Fruit fly (Drosophila melanogaster) whole organism, embryonic: ENCODE results near the gene twe.

ENCODE experiments used
- Ada2b ChIP-seq: fragments of 200-800 bp; sonication (Bioruptor generic); IDR thresholded peaks from 2 replicates; pipeline ENCODE4 v1.3.6; 2022; ENCODE audit warnings: missing biosample characterization, missing genetic modification characterization
- Bgb ChIP-seq: fragments of 200-800 bp; sonication (Bioruptor generic); IDR thresholded peaks from 2 replicates; pipeline ENCODE4 v1.3.6; 2022; ENCODE audit warnings: missing biosample characterization, missing genetic modification characterization; ENCODE audit not compliant: partially characterized antibody
- Bteb2 ChIP-seq: fragments of 200-800 bp; sonication (Bioruptor generic); optimal IDR thresholded peaks from 2 replicates; lab custom pipeline; 2016; ENCODE audit warnings: missing biosample characterization, missing genetic modification characterization
- CG10267 ChIP-seq: fragments of 200-800 bp; sonication (Bioruptor generic); optimal IDR thresholded peaks from 2 replicates; lab custom pipeline; 2018; ENCODE audit warnings: missing biosample characterization, mild to moderate bottlenecking, missing genetic modification characterization, moderate library complexity
- CG10959 ChIP-seq: fragments of 200-800 bp; sonication (Bioruptor generic); IDR thresholded peaks from 2 replicates; pipeline ENCODE4 v1.3.6; 2022; ENCODE audit warnings: missing biosample characterization, missing genetic modification characterization
- CG11093 ChIP-seq: fragments of 200-800 bp; sonication (Bioruptor generic); IDR thresholded peaks from 3 replicates; pipeline ENCODE4 v1.3.6; 2022; ENCODE audit warnings: missing biosample characterization, missing genetic modification characterization
- CG12104 ChIP-seq: fragments of 200-800 bp; sonication (Bioruptor generic); optimal IDR thresholded peaks from 3 replicates; lab custom pipeline; 2016; ENCODE audit warnings: missing biosample characterization, missing genetic modification characterization
- CG17186 ChIP-seq: fragments of 200-800 bp; sonication (Bioruptor generic); optimal IDR thresholded peaks from 3 replicates; lab custom pipeline; 2017; ENCODE audit warnings: missing biosample characterization, missing genetic modification reagents, missing genetic modification characterization
- CG1832 ChIP-seq: fragments of 200-800 bp; sonication (Bioruptor generic); optimal IDR thresholded peaks from 2 replicates; lab custom pipeline; 2017; ENCODE audit warnings: missing biosample characterization, mild to moderate bottlenecking, missing genetic modification characterization, inconsistent platforms
- CG18764 ChIP-seq: fragments of 200-800 bp; sonication (Bioruptor generic); optimal IDR thresholded peaks from 3 replicates; lab custom pipeline; 2016; ENCODE audit warnings: missing biosample characterization, missing genetic modification characterization
- CG2116 ChIP-seq: fragments of 200-800 bp; sonication (Bioruptor generic); optimal IDR thresholded peaks from 3 replicates; lab custom pipeline; 2018; ENCODE audit warnings: missing biosample characterization, mild to moderate bottlenecking, missing genetic modification characterization
- CG30020 ChIP-seq: fragments of 200-800 bp; optimal IDR thresholded peaks from 2 replicates; lab custom pipeline; 2019; ENCODE audit warnings: missing biosample characterization, mild to moderate bottlenecking, missing genetic modification characterization, moderate library complexity
- CG7556 ChIP-seq: fragments of 200-800 bp; sonication (Bioruptor generic); optimal IDR thresholded peaks from 2 replicates; lab custom pipeline; 2017; ENCODE audit warnings: missing biosample characterization, mild to moderate bottlenecking, missing genetic modification characterization
- CG7786 ChIP-seq: fragments of 200-800 bp; sonication (Bioruptor generic); optimal IDR thresholded peaks from 2 replicates; lab custom pipeline; 2016; ENCODE audit warnings: missing biosample characterization, missing genetic modification characterization
- Chrac-16 ChIP-seq: fragments of 200-800 bp; sonication (Bioruptor generic); optimal IDR thresholded peaks from 3 replicates; lab custom pipeline; 2016; ENCODE audit warnings: missing biosample characterization, missing genetic modification characterization
- CoRest ChIP-seq: fragments of 200-800 bp; sonication (Bioruptor generic); optimal IDR thresholded peaks from 3 replicates; lab custom pipeline; 2018; ENCODE audit warnings: missing biosample characterization, mild to moderate bottlenecking, missing genetic modification characterization, moderate library complexity
- D19B ChIP-seq: fragments of 200-800 bp; sonication (Bioruptor generic); optimal IDR thresholded peaks from 2 replicates; lab custom pipeline; 2017; ENCODE audit warnings: missing biosample characterization, mild to moderate bottlenecking, missing genetic modification characterization
- Dip2 ChIP-seq: fragments of 200-800 bp; sonication (Bioruptor generic); IDR thresholded peaks from 2 replicates; pipeline ENCODE4 v1.3.6; 2022; ENCODE audit warnings: missing biosample characterization, missing genetic modification characterization
- Hand ChIP-seq: fragments of 200-800 bp; sonication (Bioruptor generic); optimal IDR thresholded peaks from 2 replicates; lab custom pipeline; 2017; ENCODE audit warnings: mild to moderate bottlenecking, missing biosample characterization, missing genetic modification reagents, missing genetic modification characterization
- Mad ChIP-seq: fragments of 200-800 bp; sonication (Bioruptor generic); optimal IDR thresholded peaks from 2 replicates; lab custom pipeline; 2016; ENCODE audit warnings: missing biosample characterization, missing genetic modification characterization
- NC2β ChIP-seq: fragments of 200-800 bp; sonication (Bioruptor generic); optimal IDR thresholded peaks from 2 replicates; lab custom pipeline; 2016; ENCODE audit warnings: missing biosample characterization, missing genetic modification characterization
- NFAT ChIP-seq: fragments of 200-800 bp; sonication (Bioruptor generic); IDR thresholded peaks from 2 replicates; pipeline ENCODE4 v1.3.6; 2022; ENCODE audit warnings: missing biosample characterization, missing genetic modification characterization
- Opbp ChIP-seq: fragments of 200-800 bp; sonication (Bioruptor generic); IDR thresholded peaks from 3 replicates; pipeline ENCODE4 v1.3.6; 2022; ENCODE audit warnings: missing biosample characterization, missing genetic modification characterization; ENCODE audit not compliant: partially characterized antibody
- Optix ChIP-seq: fragments of 200-800 bp; sonication (Bioruptor generic); IDR thresholded peaks from 3 replicates; pipeline ENCODE4 v1.3.6; 2022; ENCODE audit warnings: missing biosample characterization, missing genetic modification characterization
- Ravus ChIP-seq: fragments of 200-800 bp; sonication (Bioruptor generic); IDR thresholded peaks from 2 replicates; pipeline ENCODE4 v1.3.6; 2022; ENCODE audit warnings: missing biosample characterization, missing genetic modification characterization
- Rfx ChIP-seq: fragments of 200-800 bp; sonication (Bioruptor generic); IDR thresholded peaks from 2 replicates; pipeline ENCODE4 v1.3.6; 2022; ENCODE audit warnings: missing biosample characterization, missing genetic modification characterization
- da ChIP-seq: fragments of 200-800 bp; sonication (Bioruptor generic); optimal IDR thresholded peaks from 2 replicates; lab custom pipeline; 2016; ENCODE audit warnings: missing biosample characterization, missing genetic modification characterization
- danr ChIP-seq: fragments of 200-800 bp; sonication (Bioruptor generic); IDR thresholded peaks from 2 replicates; pipeline ENCODE4 v1.3.6; 2022; ENCODE audit warnings: missing biosample characterization, missing genetic modification characterization
- exex ChIP-seq: fragments of 200-800 bp; sonication (Bioruptor generic); optimal IDR thresholded peaks from 4 replicates; lab custom pipeline; 2018; ENCODE audit warnings: missing biosample characterization, mild to moderate bottlenecking, missing genetic modification characterization, moderate library complexity
- fd96Cb ChIP-seq: fragments of 200-800 bp; sonication (Bioruptor generic); optimal IDR thresholded peaks from 2 replicates; lab custom pipeline; 2018; ENCODE audit warnings: missing biosample characterization, mild to moderate bottlenecking, missing genetic modification characterization, moderate library complexity
- gro ChIP-seq: fragments of 200-800 bp; sonication (Bioruptor generic); optimal IDR thresholded peaks from 2 replicates; lab custom pipeline; 2016; ENCODE audit warnings: missing biosample characterization, missing genetic modification characterization
- gsb ChIP-seq: fragments of 200-800 bp; sonication (Bioruptor generic); IDR thresholded peaks from 2 replicates; pipeline ENCODE4 v1.3.6; 2022; ENCODE audit warnings: missing biosample characterization, missing genetic modification characterization
- gsb-n ChIP-seq: fragments of 200-800 bp; sonication (Bioruptor generic); optimal IDR thresholded peaks from 3 replicates; lab custom pipeline; 2018; ENCODE audit warnings: missing biosample characterization, mild to moderate bottlenecking, missing genetic modification characterization
- gt ChIP-seq: fragments of 200-800 bp; sonication (Bioruptor generic); IDR thresholded peaks from 2 replicates; pipeline ENCODE4 v1.3.6; 2022; ENCODE audit warnings: missing biosample characterization, missing genetic modification characterization
- ken ChIP-seq: fragments of 200-800 bp; sonication (Bioruptor generic); IDR thresholded peaks from 3 replicates; pipeline ENCODE4 v1.3.6; 2022; ENCODE audit warnings: missing biosample characterization, missing genetic modification characterization
- kni ChIP-seq: fragments of 200-800 bp; sonication (Bioruptor generic); optimal IDR thresholded peaks from 3 replicates; lab custom pipeline; 2017; ENCODE audit warnings: mild to moderate bottlenecking, missing biosample characterization, missing genetic modification reagents, missing genetic modification characterization
- lbe ChIP-seq: fragments of 200-800 bp; sonication (Bioruptor generic); optimal IDR thresholded peaks from 2 replicates; lab custom pipeline; 2016; ENCODE audit warnings: missing biosample characterization, mild to moderate bottlenecking, missing genetic modification characterization
- lola ChIP-seq, 3 experiments: fragments of >200 bp in 2 of 3; fragments of 200-800 bp in 1 of 3; sonication (Bioruptor generic) in 1 of 3; optimal IDR thresholded peaks; 2 replicates each; lab custom pipeline; 2017 to 2019; ENCODE audit warnings: missing biosample characterization in 3 of 3, missing genetic modification characterization in 3 of 3, mild to moderate bottlenecking in 1 of 3, moderate library complexity in 1 of 3
- mirr ChIP-seq: fragments of 200-800 bp; sonication (Bioruptor generic); optimal IDR thresholded peaks from 3 replicates; lab custom pipeline; 2018; ENCODE audit warnings: missing biosample characterization, mild to moderate bottlenecking, missing genetic modification characterization
- nmo ChIP-seq: fragments of 200-800 bp; sonication (Bioruptor generic); optimal IDR thresholded peaks from 2 replicates; lab custom pipeline; 2018; ENCODE audit warnings: missing biosample characterization, mild to moderate bottlenecking, missing genetic modification characterization, moderate library complexity
- peb ChIP-seq: fragments of 200-800 bp; sonication (Bioruptor generic); IDR thresholded peaks from 2 replicates; pipeline ENCODE4 v1.3.6; 2022; ENCODE audit warnings: missing biosample characterization, missing genetic modification characterization
- rib ChIP-seq: fragments of 200-800 bp; sonication (Bioruptor generic); IDR thresholded peaks from 2 replicates; pipeline ENCODE4 v1.3.6; 2022; ENCODE audit warnings: missing biosample characterization, missing genetic modification characterization
- shn ChIP-seq: fragments of 200-800 bp; sonication (Bioruptor generic); optimal IDR thresholded peaks from 3 replicates; lab custom pipeline; 2016; ENCODE audit warnings: missing biosample characterization, missing genetic modification characterization
- slou ChIP-seq: fragments of 200-800 bp; sonication (Bioruptor generic); optimal IDR thresholded peaks from 3 replicates; lab custom pipeline; 2016; ENCODE audit warnings: missing biosample characterization, missing genetic modification characterization
- sna ChIP-seq: fragments of 200-800 bp; sonication (Bioruptor generic); IDR thresholded peaks from 2 replicates; pipeline ENCODE4 v1.3.6; 2022; ENCODE audit warnings: missing biosample characterization, missing genetic modification characterization; ENCODE audit not compliant: partially characterized antibody
- so ChIP-seq: fragments of 200-800 bp; sonication (Bioruptor generic); IDR thresholded peaks from 3 replicates; pipeline ENCODE4 v1.3.6; 2022; ENCODE audit warnings: missing biosample characterization, missing genetic modification characterization
- sug ChIP-seq: fragments of 200-800 bp; optimal IDR thresholded peaks from 2 replicates; lab custom pipeline; 2019; ENCODE audit warnings: missing biosample characterization, mild to moderate bottlenecking, missing genetic modification characterization, moderate library complexity
- tio ChIP-seq: fragments of 200-800 bp; sonication (Bioruptor generic); optimal IDR thresholded peaks from 2 replicates; lab custom pipeline; 2017; ENCODE audit warnings: missing biosample characterization, missing genetic modification characterization, inconsistent platforms
- unc-4 ChIP-seq: fragments of 200-800 bp; sonication (Bioruptor generic); IDR thresholded peaks from 2 replicates; pipeline ENCODE4 v1.3.6; 2022; ENCODE audit warnings: missing biosample characterization, missing genetic modification characterization; ENCODE audit not compliant: partially characterized antibody
- usp ChIP-seq: fragments of >200 bp; optimal IDR thresholded peaks from 2 replicates; lab custom pipeline; 2017; ENCODE audit warnings: missing biosample characterization, missing genetic modification characterization

twe gene

DNA sequence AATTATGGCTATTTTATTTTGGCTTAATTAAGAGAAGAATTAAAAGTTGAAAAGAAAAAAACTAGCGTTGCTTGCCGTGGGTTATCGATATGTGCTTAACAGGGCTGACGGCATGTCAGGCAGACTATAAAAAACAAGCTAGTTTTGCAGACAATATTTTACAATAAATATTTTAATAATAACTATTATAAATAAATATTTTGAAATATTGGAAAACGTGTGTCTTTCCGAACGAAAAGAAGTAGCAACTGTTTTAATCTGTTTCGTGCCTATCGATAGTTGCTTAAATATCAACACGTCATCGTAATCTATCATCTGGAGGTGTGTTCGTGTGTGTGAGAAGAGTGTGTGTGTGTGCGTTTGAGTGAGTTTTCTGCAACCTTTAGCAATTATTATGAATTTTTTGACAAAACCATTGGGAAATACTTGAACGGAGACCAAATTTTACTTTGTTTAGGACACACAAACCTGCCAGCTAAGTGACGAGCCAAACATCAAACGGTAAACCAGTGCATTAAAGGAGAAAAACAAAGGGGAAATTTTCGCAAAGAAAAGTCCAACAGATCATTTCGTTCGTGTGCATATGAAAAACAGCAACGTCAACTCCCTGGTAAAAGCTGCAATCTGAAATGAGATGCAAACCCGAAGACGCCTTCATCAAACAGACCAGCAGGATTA is 45.5 kb upstream of the twe start, which contains the start of the genes CG5861 and Syx5:
TSS of gene CG5861 (minus strand) at position 273 of the 678 bp plus-strand sequence.
TSS of gene Syx5 (plus strand) at position 321 of the 678 bp plus-strand sequence.
- TF ChIP-seq CG18764 (peak; percentile 29), gro (GFP tag; lab: Kevin White, UChicago) (no peak), gsb (GFP tag; lab: Robert Waterston, UW) (no peak), shn (no peak), CG30020 (peak; percentile 77), NFAT (GFP tag; lab: Robert Waterston, UW) (peak; percentile 55), exex (peak; percentile 63), Hand (GFP tag; lab: Kevin White, UChicago) (no peak), kni (GFP tag; lab: Kevin White, UChicago) (no peak), ken (0 out of 3 replicates have a peak, but pooled peaks have one; percentile 22), slou (no peak), CG7786 (GFP tag; lab: Kevin White, UChicago) (no peak), Bgb (GFP tag; lab: Robert Waterston, UW) (peak; percentile 83), Dip2 (GFP tag; lab: Robert Waterston, UW) (no peak), CG11093 (GFP tag; lab: Robert Waterston, UW) (no peak), usp (GFP tag; lab: Kevin White, UChicago) (no peak), rib (no peak), unc-4 (GFP tag; lab: Robert Waterston, UW) (peak; percentile 95), nmo (GFP tag; lab: Kevin White, UChicago) (peak; percentile 72), CG17186 (no peak), Rfx (peak; percentile 69; the same call in 1 of the 2 replicates), Bteb2 (peak; percentile 2), lola (GFP tag; optimal IDR thresholded peaks at IDR 0.05; lab: Kevin White, UChicago) (peak in 1 of 3 experiments; percentile 36), lbe (GFP tag; lab: Kevin White, UChicago) (peak; percentile 82), gt (GFP tag; lab: Robert Waterston, UW) (no peak), Mad (peak; percentile 5), CG1832 (GFP tag; lab: Kevin White, UChicago) (no peak), tio (GFP tag; lab: Kevin White, UChicago) (no peak), mirr (GFP tag; lab: Kevin White, UChicago) (no peak), fd96Cb (peak; percentile 26), peb (no peak), so (no peak), CG10959 (GFP tag; lab: Robert Waterston, UW) (no peak), CG7556 (peak; percentile 51), D19B (GFP tag; lab: Kevin White, UChicago) (peak; percentile 17), Chrac-16 (peak; percentile 32), CG12104 (GFP tag; lab: Kevin White, UChicago) (no peak), Optix (GFP tag; lab: Robert Waterston, UW) (no peak), sna (GFP tag; lab: Robert Waterston, UW) (peak; percentile 95), Ada2b (peak; percentile 35; the same call in 1 of the 2 replicates), CG2116 (GFP tag; lab: Kevin White, UChicago) (peak; percentile 99), CoRest (tag; lab: Kevin White, UChicago) (peak; percentile 72), NC2β (GFP tag; lab: Kevin White, UChicago) (no peak), gsb-n (tag; lab: Kevin White, UChicago) (peak; percentile 17), Ravus (GFP tag; lab: Robert Waterston, UW) (no peak), da (GFP tag; lab: Kevin White, UChicago) (no peak), danr (GFP tag; lab: Robert Waterston, UW) (no peak), CG10267 (tag; lab: Kevin White, UChicago) (peak; percentile 75), Opbp (peak; percentile 76; the same call in 2 of the 3 replicates), sug (peak; percentile 81)
